Fruit fly (Drosophila melanogaster): ENCODE data around the gene Ide.

- TF ChIP-seq pad (GFP tag; optimal IDR thresholded peaks at IDR 0.05) (no peak), bab1 (GFP tag; optimal IDR thresholded peaks at IDR 0.05) (no peak), CG12768 (GFP tag; optimal IDR thresholded peaks at IDR 0.05) (no peak), CG14711 (tag; optimal IDR thresholded peaks at IDR 0.05) (no peak), Hr96 (GFP tag; optimal IDR thresholded peaks at IDR 0.05) (no peak), CG7045 (GFP tag; optimal IDR thresholded peaks at IDR 0.05) (no peak)
These were observed 26.3 kb downstream of the Ide start for dm6 chr3L:20349333-20349924.
